Fruit fly (Drosophila melanogaster) whole organism, wandering third instar larva: ENCODE data around the gene Sur.

ENCODE experiments used
- Abd-B ChIP-seq: fragments of >200 bp; optimal IDR thresholded peaks from 2 replicates; lab custom pipeline; 2017; ENCODE audit warnings: missing biosample characterization, missing genetic modification characterization
- CG9705 ChIP-seq: fragments of 200-800 bp; sonication (Bioruptor generic); optimal IDR thresholded peaks from 2 replicates; lab custom pipeline; 2018; ENCODE audit warnings: missing biosample characterization, mild to moderate bottlenecking, missing genetic modification characterization
- CrebA ChIP-seq: fragments of 200-800 bp; sonication (Bioruptor generic); optimal IDR thresholded peaks from 2 replicates; lab custom pipeline; 2016; ENCODE audit warnings: missing biosample characterization, mild to moderate bottlenecking, missing genetic modification characterization, borderline replicate concordance
- Dfd ChIP-seq: fragments of >200 bp; optimal IDR thresholded peaks from 2 replicates; lab custom pipeline; 2017; ENCODE audit warnings: missing biosample characterization, missing genetic modification characterization
- Dif ChIP-seq: fragments of 200-275, 200-300 bp; sonication (Bioruptor generic); optimal IDR thresholded peaks from 2 replicates; lab custom pipeline; 2018; ENCODE audit warnings: missing biosample characterization, missing genetic modification characterization; ENCODE audit not compliant: partially characterized antibody
- Hr78 ChIP-seq: fragments of >200 bp; optimal IDR thresholded peaks from 2 replicates; lab custom pipeline; 2017; ENCODE audit warnings: missing biosample characterization, missing genetic modification characterization
- Myc ChIP-seq: fragments of >200 bp; optimal IDR thresholded peaks from 2 replicates; lab custom pipeline; 2017
- OdsH ChIP-seq: fragments of 200-800 bp; sonication (Bioruptor generic); optimal IDR thresholded peaks from 2 replicates; lab custom pipeline; 2016; ENCODE audit warnings: missing biosample characterization, mild to moderate bottlenecking, missing genetic modification characterization
- Sp1 ChIP-seq: fragments of 200-800 bp; sonication (Bioruptor generic); optimal IDR thresholded peaks from 3 replicates; lab custom pipeline; 2019; ENCODE audit warnings: missing biosample characterization, mild to moderate bottlenecking, missing genetic modification characterization, moderate library complexity
- h ChIP-seq: fragments of 200-800 bp; sonication (Bioruptor generic); optimal IDR thresholded peaks from 3 replicates; lab custom pipeline; 2016; ENCODE audit warnings: missing biosample characterization, mild to moderate bottlenecking, missing genetic modification characterization
- lola ChIP-seq: fragments of >200 bp; optimal IDR thresholded peaks from 2 replicates; lab custom pipeline; 2017; ENCODE audit warnings: missing biosample characterization, missing genetic modification characterization
- psq ChIP-seq: fragments of 200-800 bp; sonication (Bioruptor generic); optimal IDR thresholded peaks from 3 replicates; lab custom pipeline; 2017; ENCODE audit warnings: missing biosample characterization, mild to moderate bottlenecking, missing genetic modification characterization, moderate library complexity
- woc ChIP-seq: sonication (Bioruptor generic); optimal IDR thresholded peaks from 2 replicates; lab custom pipeline; 2016; ENCODE audit warnings: missing biosample characterization, mild to moderate bottlenecking, missing genetic modification characterization

dm6 chr2L:10205940-10206339, 7.0 kb upstream of the Sur start:
- TF ChIP-seq Myc (lab: Kevin White, UChicago): no peak
- no peak for TF ChIP-seq Abd-B (GFP tag; lab: Kevin White, UChicago)
- no peak for TF ChIP-seq Dfd (GFP tag; lab: Kevin White, UChicago)
- TF ChIP-seq CrebA (GFP tag; lab: Kevin White, UChicago): no peak
- TF ChIP-seq psq (GFP tag; lab: Kevin White, UChicago): no peak
- no peak for TF ChIP-seq h (GFP tag; lab: Kevin White, UChicago)
- TF ChIP-seq woc (GFP tag; lab: Kevin White, UChicago): no peak
- no peak for TF ChIP-seq Dif
- TF ChIP-seq Sp1: no peak
- no peak for TF ChIP-seq lola
- no peak for TF ChIP-seq Hr78
- TF ChIP-seq OdsH (GFP tag; lab: Kevin White, UChicago): no peak
- no peak for TF ChIP-seq CG9705 (GFP tag; lab: Kevin White, UChicago)
